Fruit fly (Drosophila melanogaster) whole organism, wandering third instar larva: ENCODE results near the gene Pus7.

Experiments
- Abd-B ChIP-seq: fragments of >200 bp; optimal IDR thresholded peaks from 2 replicates; lab custom pipeline; 2017; ENCODE audit warnings: missing biosample characterization, missing genetic modification characterization
- CG32264 ChIP-seq: fragments of 200-800 bp; sonication (Bioruptor generic); optimal IDR thresholded peaks from 2 replicates; lab custom pipeline; 2016; ENCODE audit warnings: missing biosample characterization, missing genetic modification characterization
- CG9705 ChIP-seq: fragments of 200-800 bp; sonication (Bioruptor generic); optimal IDR thresholded peaks from 2 replicates; lab custom pipeline; 2018; ENCODE audit warnings: missing biosample characterization, mild to moderate bottlenecking, missing genetic modification characterization
- CrebA ChIP-seq: fragments of 200-800 bp; sonication (Bioruptor generic); optimal IDR thresholded peaks from 2 replicates; lab custom pipeline; 2016; ENCODE audit warnings: missing biosample characterization, mild to moderate bottlenecking, missing genetic modification characterization, borderline replicate concordance
- Dfd ChIP-seq: fragments of >200 bp; optimal IDR thresholded peaks from 2 replicates; lab custom pipeline; 2017; ENCODE audit warnings: missing biosample characterization, missing genetic modification characterization
- Dif ChIP-seq: fragments of 200-275, 200-300 bp; sonication (Bioruptor generic); optimal IDR thresholded peaks from 2 replicates; lab custom pipeline; 2018; ENCODE audit warnings: missing biosample characterization, missing genetic modification characterization; ENCODE audit not compliant: partially characterized antibody
- GATAd ChIP-seq: sonication (Bioruptor generic); optimal IDR thresholded peaks from 2 replicates; lab custom pipeline; 2016; ENCODE audit warnings: missing biosample characterization, missing genetic modification characterization
- HLH106 ChIP-seq: fragments of 200-800 bp; optimal IDR thresholded peaks from 3 replicates; lab custom pipeline; 2019; ENCODE audit warnings: missing biosample characterization, mild to moderate bottlenecking, missing genetic modification characterization, moderate library complexity
- Hnf4 ChIP-seq: fragments of 200-800 bp; sonication (Bioruptor generic); optimal IDR thresholded peaks from 2 replicates; lab custom pipeline; 2016; ENCODE audit warnings: missing biosample characterization, mild to moderate bottlenecking, missing genetic modification characterization
- Hr78 ChIP-seq: fragments of >200 bp; optimal IDR thresholded peaks from 2 replicates; lab custom pipeline; 2017; ENCODE audit warnings: missing biosample characterization, missing genetic modification characterization
- Hr83 ChIP-seq: fragments of 200-300 bp; sonication (Bioruptor generic); optimal IDR thresholded peaks from 2 replicates; lab custom pipeline; 2016; ENCODE audit warnings: missing biosample characterization, mild to moderate bottlenecking, missing genetic modification characterization, moderate library complexity; ENCODE audit not compliant: poor library complexity, severe bottlenecking
- Jra ChIP-seq: sonication (Bioruptor generic); optimal IDR thresholded peaks from 2 replicates; lab custom pipeline; 2016; ENCODE audit warnings: missing biosample characterization, missing genetic modification characterization
- Mio ChIP-seq: sonication (Bioruptor generic); optimal IDR thresholded peaks from 2 replicates; lab custom pipeline; 2016; ENCODE audit warnings: missing biosample characterization, missing genetic modification characterization
- Myc ChIP-seq: fragments of >200 bp; optimal IDR thresholded peaks from 2 replicates; lab custom pipeline; 2017
- N ChIP-seq: fragments of >200 bp; optimal IDR thresholded peaks from 2 replicates; lab custom pipeline; 2018; ENCODE audit warnings: missing biosample characterization, missing external identifiers, missing genetic modification characterization
- OdsH ChIP-seq: fragments of 200-800 bp; sonication (Bioruptor generic); optimal IDR thresholded peaks from 2 replicates; lab custom pipeline; 2016; ENCODE audit warnings: missing biosample characterization, mild to moderate bottlenecking, missing genetic modification characterization
- Rel ChIP-seq, 2 experiments: fragments of 200-800 bp; sonication (Bioruptor generic) in 1 of 2; optimal IDR thresholded peaks; 2 replicates in 1 of 2; 3 replicates in 1 of 2; lab custom pipeline; 2016 to 2019; ENCODE audit warnings: mild to moderate bottlenecking in 2 of 2, missing biosample characterization in 2 of 2, missing genetic modification characterization in 2 of 2, moderate library complexity in 1 of 2
- Sp1 ChIP-seq: fragments of 200-800 bp; sonication (Bioruptor generic); optimal IDR thresholded peaks from 3 replicates; lab custom pipeline; 2019; ENCODE audit warnings: missing biosample characterization, mild to moderate bottlenecking, missing genetic modification characterization, moderate library complexity
- Vsx2 ChIP-seq: fragments of 200-300, 225-300 bp; sonication (Bioruptor generic); optimal IDR thresholded peaks from 2 replicates; lab custom pipeline; 2018; ENCODE audit warnings: missing biosample characterization, missing genetic modification characterization; ENCODE audit not compliant: partially characterized antibody
- br ChIP-seq: fragments of 200-800 bp; sonication (Bioruptor generic); optimal IDR thresholded peaks from 2 replicates; lab custom pipeline; 2016; ENCODE audit warnings: missing biosample characterization, missing genetic modification characterization
- brk ChIP-seq: fragments of 200-800 bp; sonication (Bioruptor generic); optimal IDR thresholded peaks from 2 replicates; lab custom pipeline; 2016; ENCODE audit warnings: missing biosample characterization, mild to moderate bottlenecking, missing genetic modification characterization
- dl ChIP-seq, 2 experiments: fragments of 175-275, 200-275 bp in 1 of 2; fragments of 200-275 bp in 1 of 2; sonication (Bioruptor generic); optimal IDR thresholded peaks; lab custom pipeline; 2018; ENCODE audit warnings: mild to moderate bottlenecking in 2 of 2, missing biosample characterization in 2 of 2, missing genetic modification characterization in 2 of 2, moderate library complexity in 2 of 2; ENCODE audit not compliant: partially characterized antibody in 2 of 2, insufficient read depth in 1 of 2
- dmrt93B ChIP-seq: fragments of 200-800 bp; sonication (Bioruptor generic); optimal IDR thresholded peaks from 2 replicates; lab custom pipeline; 2018; ENCODE audit warnings: missing biosample characterization, mild to moderate bottlenecking, missing genetic modification characterization
- dsf ChIP-seq: sonication (Bioruptor generic); optimal IDR thresholded peaks from 2 replicates; lab custom pipeline; 2016; ENCODE audit warnings: missing biosample characterization, missing genetic modification characterization, borderline replicate concordance
- ey ChIP-seq: fragments of 200-800 bp; sonication (Bioruptor generic); optimal IDR thresholded peaks from 2 replicates; lab custom pipeline; 2016; ENCODE audit warnings: missing biosample characterization, missing genetic modification characterization
- foxo ChIP-seq, 2 experiments: fragments of 200-800 bp; sonication (Bioruptor generic); optimal IDR thresholded peaks; 2 replicates in 1 of 2; 3 replicates in 1 of 2; lab custom pipeline; 2016 to 2017; ENCODE audit warnings: missing biosample characterization in 2 of 2, missing genetic modification characterization in 2 of 2
- fru ChIP-seq: fragments of 200-800 bp; sonication (Bioruptor generic); optimal IDR thresholded peaks from 3 replicates; lab custom pipeline; 2016; ENCODE audit warnings: missing biosample characterization, mild to moderate bottlenecking, missing genetic modification characterization
- h ChIP-seq: fragments of 200-800 bp; sonication (Bioruptor generic); optimal IDR thresholded peaks from 3 replicates; lab custom pipeline; 2016; ENCODE audit warnings: missing biosample characterization, mild to moderate bottlenecking, missing genetic modification characterization
- jim ChIP-seq: fragments of 175-275, 200-325 bp; sonication (Bioruptor generic); optimal IDR thresholded peaks from 2 replicates; lab custom pipeline; 2016; ENCODE audit warnings: missing biosample characterization, mild to moderate bottlenecking, missing genetic modification characterization
- lola ChIP-seq: fragments of >200 bp; optimal IDR thresholded peaks from 2 replicates; lab custom pipeline; 2017; ENCODE audit warnings: missing biosample characterization, missing genetic modification characterization
- pan ChIP-seq: fragments of >200 bp; optimal IDR thresholded peaks from 2 replicates; lab custom pipeline; 2017
- psq ChIP-seq: fragments of 200-800 bp; sonication (Bioruptor generic); optimal IDR thresholded peaks from 3 replicates; lab custom pipeline; 2017; ENCODE audit warnings: missing biosample characterization, mild to moderate bottlenecking, missing genetic modification characterization, moderate library complexity
- rgr ChIP-seq: fragments of 200-800 bp; sonication (Bioruptor generic); optimal IDR thresholded peaks from 3 replicates; lab custom pipeline; 2016; ENCODE audit warnings: missing biosample characterization, mild to moderate bottlenecking, missing genetic modification characterization
- sage ChIP-seq: fragments of 200-800 bp; sonication (Bioruptor generic); optimal IDR thresholded peaks from 2 replicates; lab custom pipeline; 2016; ENCODE audit warnings: missing biosample characterization, mild to moderate bottlenecking, missing genetic modification characterization
- sv ChIP-seq: fragments of 200-800 bp; sonication (Bioruptor generic); optimal IDR thresholded peaks from 3 replicates; lab custom pipeline; 2016; ENCODE audit warnings: missing biosample characterization, missing genetic modification characterization
- usp ChIP-seq: fragments of >200 bp; optimal IDR thresholded peaks from 2 replicates; lab custom pipeline; 2017; ENCODE audit warnings: missing biosample characterization, missing genetic modification characterization
- woc ChIP-seq: sonication (Bioruptor generic); optimal IDR thresholded peaks from 2 replicates; lab custom pipeline; 2016; ENCODE audit warnings: missing biosample characterization, mild to moderate bottlenecking, missing genetic modification characterization

Pus7 gene

dm6 chr3L:8509567-8510109 is at the start of gene Pus7, which contains the start of gene ZC3H3:
TSS of gene Pus7 (plus strand) at chr3L:8510003.
TSS of gene ZC3H3 (minus strand) at chr3L:8509763.
- TF ChIP-seq pan (lab: Kevin White, UChicago) (no peak), usp (no peak), ey (GFP tag; lab: Kevin White, UChicago) (no peak), Dfd (GFP tag; lab: Kevin White, UChicago) (no peak), Hr83 (GFP tag; lab: Kevin White, UChicago) (no peak), Myc (lab: Kevin White, UChicago) (peak; percentile 35), Hr78 (GFP tag; lab: Kevin White, UChicago) (no peak), CrebA (GFP tag; lab: Kevin White, UChicago) (no peak), Jra (GFP tag; lab: Kevin White, UChicago) (no peak), brk (GFP tag; lab: Kevin White, UChicago) (no peak), sv (no peak), Abd-B (GFP tag; lab: Kevin White, UChicago) (no peak), HLH106 (tag; lab: Kevin White, UChicago) (peak; percentile 3), dl (GFP tag; optimal IDR thresholded peaks at IDR 0.05; lab: Kevin White, UChicago; ENCODE audit: insufficient read depth in 1 of 2, partially characterized antibody in 2 of 2) (no peak), br (GFP tag; lab: Kevin White, UChicago) (no peak), N (GFP tag; lab: Kevin White, UChicago) (no peak), foxo (GFP tag; optimal IDR thresholded peaks at IDR 0.05; lab: Kevin White, UChicago) (no peak), Mio (GFP tag; lab: Kevin White, UChicago) (no peak), CG32264 (no peak), GATAd (GFP tag; lab: Kevin White, UChicago) (no peak), h (GFP tag; lab: Kevin White, UChicago) (no peak), dmrt93B (GFP tag; lab: Kevin White, UChicago) (no peak), Vsx2 (GFP tag; lab: Kevin White, UChicago) (no peak), Rel (GFP tag; optimal IDR thresholded peaks at IDR 0.05; lab: Kevin White, UChicago) (no peak), Rel (tag; optimal IDR thresholded peaks at IDR 0.05; lab: Kevin White, UChicago) (no peak), jim (no peak), woc (GFP tag; lab: Kevin White, UChicago) (no peak), psq (GFP tag; lab: Kevin White, UChicago) (peak; percentile 33)

dm6 chr3L:8460050-8460878 is 49.5 kb upstream of the Pus7 start:
- TF ChIP-seq Vsx2 (GFP tag; lab: Kevin White, UChicago) (no peak), Jra (GFP tag; lab: Kevin White, UChicago) (no peak), h (GFP tag; lab: Kevin White, UChicago) (peak; percentile 19), lola (no peak), Rel (GFP tag; optimal IDR thresholded peaks at IDR 0.05; lab: Kevin White, UChicago) (no peak), Rel (tag; optimal IDR thresholded peaks at IDR 0.05; lab: Kevin White, UChicago) (peak; percentile 31), Dfd (GFP tag; lab: Kevin White, UChicago) (no peak), brk (GFP tag; lab: Kevin White, UChicago) (no peak), sage (GFP tag; lab: Kevin White, UChicago) (no peak), N (GFP tag; lab: Kevin White, UChicago) (no peak), foxo (GFP tag; optimal IDR thresholded peaks at IDR 0.05; lab: Kevin White, UChicago) (peak in 1 of 2 experiments; percentile 34), Hr83 (GFP tag; lab: Kevin White, UChicago) (peak; percentile 10), jim (no peak), Myc (lab: Kevin White, UChicago) (no peak), fru (GFP tag; lab: Kevin White, UChicago) (no peak), CG9705 (GFP tag; lab: Kevin White, UChicago) (no peak), dsf (GFP tag; lab: Kevin White, UChicago) (no peak), br (GFP tag; lab: Kevin White, UChicago) (peak; percentile 21), HLH106 (tag; lab: Kevin White, UChicago) (peak; percentile 10), dmrt93B (GFP tag; lab: Kevin White, UChicago) (peak; percentile 34), Sp1 (GFP tag; lab: Kevin White, UChicago) (no peak), woc (GFP tag; lab: Kevin White, UChicago) (peak; percentile 56), dl (GFP tag; optimal IDR thresholded peaks at IDR 0.05; lab: Kevin White, UChicago; ENCODE audit: insufficient read depth in 1 of 2, partially characterized antibody in 2 of 2) (no peak), CrebA (GFP tag; lab: Kevin White, UChicago) (no peak), Hnf4 (GFP tag; lab: Kevin White, UChicago) (no peak), rgr (peak; percentile 22), psq (GFP tag; lab: Kevin White, UChicago) (peak; percentile 16), usp (no peak), OdsH (GFP tag; lab: Kevin White, UChicago) (no peak), Dif (GFP tag; lab: Kevin White, UChicago) (no peak), sv (no peak), CG32264 (no peak)
